Fruit fly (Drosophila melanogaster) whole organism, adult: ENCODE data around the gene Ada1-2.
A peak's percentile ranks its signal among the peaks of the same experiment; 100 is the strongest.

ENCODE experiments used
- Hr96 ChIP-seq: fragments of 200-800 bp; sonication (Bioruptor generic); optimal IDR thresholded peaks from 2 replicates; lab custom pipeline; 2016; ENCODE audit warnings: missing biosample characterization, missing genetic modification characterization
- cnc ChIP-seq, 2 experiments: fragments of >200 bp; optimal IDR thresholded peaks; 2 replicates each; lab custom pipeline; 2017

- peak; percentile 7 for TF ChIP-seq Hr96
- no peak for TF ChIP-seq cnc (optimal IDR thresholded peaks at IDR 0.05; lab: Kevin White, UChicago)
Observed at dm6 chr2L:12029594-12030197, 37.0 kb downstream of the Ada1-2 start.
